Worm (Caenorhabditis elegans) whole organism, mixed stage, embryonic: ENCODE data around the gene nstp-3.

Experiments
- blmp-1 ChIP-seq: fragments of 150-350 bp; optimal IDR thresholded peaks from 2 replicates; lab custom pipeline; 2014; ENCODE audit warnings: missing biosample characterization, missing genetic modification characterization
- ceh-83 ChIP-seq: fragments of 200-800 bp; sonication (Bioruptor generic); optimal IDR thresholded peaks from 2 replicates; lab custom pipeline; 2018; ENCODE audit warnings: mild to moderate bottlenecking, missing genetic modification characterization, missing compliant biosample characterization
- elt-1 ChIP-seq: sonication (generic microtip); optimal IDR thresholded peaks from 2 replicates; lab custom pipeline; 2017; ENCODE audit warnings: missing genetic modification characterization, mild to moderate bottlenecking, missing compliant biosample characterization, antibody characterized with exemption, moderate library complexity, borderline replicate concordance; ENCODE audit not compliant: insufficient read depth
- flh-1 ChIP-seq: fragments of 200-800 bp; sonication (Bioruptor generic); optimal IDR thresholded peaks from 2 replicates; lab custom pipeline; 2018; ENCODE audit warnings: mild to moderate bottlenecking, missing genetic modification characterization, moderate library complexity, missing compliant biosample characterization
- nhr-237 ChIP-seq: fragments of 150-350 bp; optimal IDR thresholded peaks from 2 replicates; lab custom pipeline; 2014; ENCODE audit warnings: missing biosample characterization, missing genetic modification characterization
- nhr-28 ChIP-seq: fragments of 150-350 bp; optimal IDR thresholded peaks from 2 replicates; lab custom pipeline; 2014; ENCODE audit warnings: missing biosample characterization, missing genetic modification characterization
- nhr-76 ChIP-seq: sonication (generic microtip); optimal IDR thresholded peaks from 2 replicates; lab custom pipeline; 2017; ENCODE audit warnings: missing biosample characterization, missing genetic modification characterization
- pha-4 ChIP-seq: fragments of 150-350 bp; optimal IDR thresholded peaks from 2 replicates; lab custom pipeline; 2018; ENCODE audit warnings: missing biosample characterization, missing genetic modification reagents, missing genetic modification characterization
- snpc-4 ChIP-seq: fragments of 150-350 bp; optimal IDR thresholded peaks from 2 replicates; lab custom pipeline; 2014; ENCODE audit warnings: missing biosample characterization, missing genetic modification characterization
- sptf-1 ChIP-seq: sonication (generic microtip); optimal IDR thresholded peaks from 2 replicates; lab custom pipeline; 2017; ENCODE audit warnings: mild to moderate bottlenecking, missing genetic modification characterization, moderate library complexity, missing compliant biosample characterization
- tbx-8 ChIP-seq: fragments of 200-800 bp; sonication (Bioruptor generic); optimal IDR thresholded peaks from 2 replicates; lab custom pipeline; 2018; ENCODE audit warnings: mild to moderate bottlenecking, missing genetic modification characterization, moderate library complexity, missing compliant biosample characterization
- unc-39 ChIP-seq: fragments of 150-350 bp; optimal IDR thresholded peaks from 2 replicates; lab custom pipeline; 2014; ENCODE audit warnings: missing biosample characterization, missing genetic modification characterization
- unc-62 ChIP-seq: fragments of 150-350 bp; optimal IDR thresholded peaks from 2 replicates; lab custom pipeline; 2014; ENCODE audit warnings: missing biosample characterization, missing genetic modification reagents, missing genetic modification characterization
- zip-8 ChIP-seq: fragments of 150-350 bp; optimal IDR thresholded peaks from 2 replicates; lab custom pipeline; 2014; ENCODE audit warnings: missing biosample characterization, missing genetic modification characterization

ce11 chrV:5820401-5820800 lies 22.4 kb upstream of the nstp-3 start:
- TF ChIP-seq blmp-1 (tag; lab: Kevin White, UChicago) (no peak), ceh-83 (GFP tag; lab: Kevin White, UChicago) (no peak), pha-4 (tag; lab: Kevin White, UChicago) (no peak), snpc-4 (tag; lab: Kevin White, UChicago) (no peak), nhr-28 (tag; lab: Kevin White, UChicago) (no peak), unc-39 (tag; lab: Kevin White, UChicago) (no peak), zip-8 (no peak), sptf-1 (tag; lab: Kevin White, UChicago) (no peak), nhr-76 (tag; lab: Kevin White, UChicago) (no peak), elt-1 (tag; lab: Kevin White, UChicago) (no peak), nhr-237 (tag; lab: Kevin White, UChicago) (no peak), flh-1 (GFP tag; lab: Kevin White, UChicago) (no peak), tbx-8 (GFP tag; lab: Kevin White, UChicago) (no peak), unc-62 (GFP tag; lab: Kevin White, UChicago) (no peak)
